Worm (Caenorhabditis elegans) whole organism, L2 larva: ENCODE results near the gene F23D12.4.
A peak's percentile ranks its signal among the peaks of the same experiment; 100 is the strongest.

Source experiments
- C34F6.9 ChIP-seq: fragments of 150-350 bp; optimal IDR thresholded peaks from 2 replicates; lab custom pipeline; 2014; ENCODE audit warnings: missing biosample characterization, missing genetic modification characterization
- F13H6.1 ChIP-seq: sonication (generic microtip); optimal IDR thresholded peaks from 2 replicates; lab custom pipeline; 2016; ENCODE audit warnings: missing genetic modification characterization, missing compliant biosample characterization
- R02D3.7 ChIP-seq: fragments of 150-350 bp; optimal IDR thresholded peaks from 2 replicates; lab custom pipeline; 2014; ENCODE audit warnings: missing biosample characterization, missing genetic modification characterization
- Y55F3AM.14 ChIP-seq: fragments of 200-800 bp; sonication (Bioruptor generic); optimal IDR thresholded peaks from 2 replicates; lab custom pipeline; 2018; ENCODE audit warnings: mild to moderate bottlenecking, missing genetic modification characterization, missing compliant biosample characterization
- ZK546.5 ChIP-seq: sonication (generic microtip); optimal IDR thresholded peaks from 2 replicates; lab custom pipeline; 2017; ENCODE audit warnings: missing biosample characterization, missing genetic modification characterization
- alr-1 ChIP-seq: fragments of 150-350 bp; optimal IDR thresholded peaks from 2 replicates; lab custom pipeline; 2014; ENCODE audit warnings: missing biosample characterization, missing genetic modification characterization
- aly-2 ChIP-seq: fragments of 150-350 bp; optimal IDR thresholded peaks from 2 replicates; lab custom pipeline; 2014; ENCODE audit warnings: missing biosample characterization, missing genetic modification characterization
- ceh-16 ChIP-seq: fragments of 150-350 bp; optimal IDR thresholded peaks from 2 replicates; lab custom pipeline; 2014; ENCODE audit warnings: missing biosample characterization, missing genetic modification characterization
- egl-27 ChIP-seq: sonication (generic microtip); optimal IDR thresholded peaks from 3 replicates; lab custom pipeline; 2017; ENCODE audit warnings: missing biosample characterization, missing genetic modification reagents, missing genetic modification characterization
- elt-3 ChIP-seq: sonication (generic microtip); optimal IDR thresholded peaks from 2 replicates; lab custom pipeline; 2017; ENCODE audit warnings: missing biosample characterization, missing genetic modification characterization
- fos-1 ChIP-seq: fragments of 150-350 bp; optimal IDR thresholded peaks from 2 replicates; lab custom pipeline; 2014; ENCODE audit warnings: missing biosample characterization, missing genetic modification characterization
- gmeb-1 ChIP-seq: fragments of 150-350 bp; optimal IDR thresholded peaks from 2 replicates; lab custom pipeline; 2014; ENCODE audit warnings: missing biosample characterization, missing genetic modification characterization
- lin-11 ChIP-seq: fragments of 150-350 bp; sonication (generic microtip); optimal IDR thresholded peaks from 2 replicates; lab custom pipeline; 2014; ENCODE audit warnings: missing biosample characterization, missing genetic modification characterization, inconsistent platforms, mixed read lengths
- lin-13 ChIP-seq: fragments of 150-350 bp; optimal IDR thresholded peaks from 2 replicates; lab custom pipeline; 2014; ENCODE audit warnings: missing biosample characterization, missing genetic modification reagents, missing genetic modification characterization
- lsy-2 ChIP-seq, 2 experiments: fragments of 150-350 bp in 1 of 2; sonication (generic microtip) in 1 of 2; optimal IDR thresholded peaks; 2 replicates each; lab custom pipeline; 2014 to 2017; ENCODE audit warnings: missing biosample characterization in 2 of 2, missing genetic modification characterization in 2 of 2
- mbf-1 ChIP-seq: sonication (generic microtip); optimal IDR thresholded peaks from 2 replicates; lab custom pipeline; 2017; ENCODE audit warnings: missing biosample characterization, missing genetic modification characterization
- mdl-1 ChIP-seq, 2 experiments: fragments of 150-350 bp in 1 of 2; sonication (generic microtip) in 1 of 2; optimal IDR thresholded peaks; 2 replicates each; lab custom pipeline; 2017; ENCODE audit warnings: missing biosample characterization in 2 of 2, missing genetic modification characterization in 2 of 2
- nhr-10 ChIP-seq: sonication (generic microtip); optimal IDR thresholded peaks from 2 replicates; lab custom pipeline; 2017; ENCODE audit warnings: missing biosample characterization, missing genetic modification characterization
- nhr-11 ChIP-seq: fragments of 150-350 bp; optimal IDR thresholded peaks from 2 replicates; lab custom pipeline; 2014; ENCODE audit warnings: missing biosample characterization, missing genetic modification characterization
- nhr-129 ChIP-seq: fragments of 150-350 bp; optimal IDR thresholded peaks from 2 replicates; lab custom pipeline; 2014; ENCODE audit warnings: missing biosample characterization, missing genetic modification characterization
- nhr-23 ChIP-seq: fragments of 150-350 bp; optimal IDR thresholded peaks from 2 replicates; lab custom pipeline; 2014; ENCODE audit warnings: missing biosample characterization, missing genetic modification reagents, missing genetic modification characterization
- nhr-237 ChIP-seq: fragments of 150-350 bp; optimal IDR thresholded peaks from 2 replicates; lab custom pipeline; 2014; ENCODE audit warnings: missing biosample characterization, missing genetic modification characterization
- nhr-25 ChIP-seq: fragments of 150-350 bp; sonication (generic microtip); optimal IDR thresholded peaks from 3 replicates; lab custom pipeline; 2014; ENCODE audit warnings: missing biosample characterization, missing genetic modification characterization
- peb-1 ChIP-seq: fragments of 150-350 bp; optimal IDR thresholded peaks from 2 replicates; lab custom pipeline; 2014; ENCODE audit warnings: missing biosample characterization, missing genetic modification characterization
- skn-1 ChIP-seq: sonication (generic microtip); optimal IDR thresholded peaks from 2 replicates; lab custom pipeline; 2017; ENCODE audit warnings: missing biosample characterization, missing genetic modification characterization
- sma-3 ChIP-seq: sonication (generic microtip); optimal IDR thresholded peaks from 2 replicates; lab custom pipeline; 2016; ENCODE audit warnings: missing genetic modification reagents, missing genetic modification characterization, missing compliant biosample characterization
- snpc-4 ChIP-seq: fragments of 150-350 bp; optimal IDR thresholded peaks from 2 replicates; lab custom pipeline; 2014; ENCODE audit warnings: missing biosample characterization, missing genetic modification characterization
- unc-55 ChIP-seq: fragments of 150-350 bp; sonication (generic microtip); optimal IDR thresholded peaks from 3 replicates; lab custom pipeline; 2014; ENCODE audit warnings: missing biosample characterization, missing genetic modification reagents, missing genetic modification characterization
- unc-62 ChIP-seq: fragments of 150-350 bp; optimal IDR thresholded peaks from 2 replicates; lab custom pipeline; 2014; ENCODE audit warnings: missing biosample characterization, missing genetic modification reagents, missing genetic modification characterization
- ztf-1 ChIP-seq: fragments of 200-800 bp; sonication (Bioruptor generic); conservative IDR thresholded peaks from 2 replicates; pipeline ENCODE4 v1.3.6; 2022; ENCODE audit warnings: missing genetic modification characterization, missing compliant biosample characterization
- ztf-11 ChIP-seq: sonication (generic microtip); optimal IDR thresholded peaks from 2 replicates; lab custom pipeline; 2017; ENCODE audit warnings: missing biosample characterization, missing genetic modification characterization

F23D12.4 gene

DNA sequence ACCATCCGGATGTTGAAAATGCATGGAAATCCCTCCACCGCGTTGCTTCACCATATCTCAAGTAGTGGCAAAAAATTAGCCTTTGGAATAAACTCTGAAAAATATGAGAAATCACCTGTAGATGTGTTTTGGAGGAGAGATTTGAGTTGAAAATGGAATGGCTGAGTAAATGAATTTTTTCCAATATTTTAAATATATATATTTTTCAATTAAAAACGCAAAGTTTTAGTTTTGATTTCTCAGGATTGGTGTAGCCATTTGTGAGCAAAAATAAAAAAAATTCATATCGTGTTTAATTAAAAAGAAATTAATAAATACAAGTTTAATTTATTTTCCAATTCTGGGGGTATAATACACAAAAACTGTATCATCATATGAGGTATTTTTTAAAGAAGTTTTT, 16.7 kb upstream of the F23D12.4 start, which contains the start of gene F23D12.1:
TSS of gene F23D12.1 (minus strand) at position 101 of the 400 bp plus-strand sequence.
- TF ChIP-seq F13H6.1, result no peak
- no peak for TF ChIP-seq alr-1
- no peak for TF ChIP-seq lsy-2 (tag; optimal IDR thresholded peaks at IDR 0.05; lab: Kevin White, UChicago)
- no peak for TF ChIP-seq Y55F3AM.14 (GFP tag; lab: Kevin White, UChicago)
- TF ChIP-seq egl-27 (tag; lab: Kevin White, UChicago), result no peak
- TF ChIP-seq sma-3, result no peak
- TF ChIP-seq nhr-10, result no peak
- no peak for TF ChIP-seq ZK546.5 (tag; lab: Kevin White, UChicago)
- no peak for TF ChIP-seq unc-55

DNA sequence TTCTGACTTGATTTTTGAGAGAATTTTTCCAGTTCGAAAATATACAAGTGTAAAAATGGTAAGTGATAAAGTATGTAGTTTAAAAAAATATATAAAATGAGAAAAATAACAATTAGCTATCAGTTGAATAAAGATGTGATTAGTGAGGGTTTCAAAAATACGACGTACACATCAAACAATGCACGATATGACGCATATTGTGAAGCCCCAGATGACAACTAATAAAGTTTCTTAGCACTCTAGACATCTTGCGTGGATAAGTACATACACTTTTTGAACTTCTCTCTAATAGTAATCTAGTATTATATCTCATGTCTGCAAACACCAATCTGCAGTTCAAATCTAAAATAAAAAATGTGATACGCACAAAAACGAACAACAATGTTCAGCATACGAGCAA, 14.4 kb upstream of the F23D12.4 start:
- no peak for TF ChIP-seq nhr-10
- no peak for TF ChIP-seq nhr-25 (tag; lab: Kevin White, UChicago)
- no peak for TF ChIP-seq Y55F3AM.14 (GFP tag; lab: Kevin White, UChicago)
- TF ChIP-seq ztf-1 (GFP tag; lab: Robert Waterston, UW), result no peak
- TF ChIP-seq nhr-11 (tag; lab: Kevin White, UChicago), result no peak
- no peak for TF ChIP-seq C34F6.9 (tag; lab: Kevin White, UChicago)

DNA sequence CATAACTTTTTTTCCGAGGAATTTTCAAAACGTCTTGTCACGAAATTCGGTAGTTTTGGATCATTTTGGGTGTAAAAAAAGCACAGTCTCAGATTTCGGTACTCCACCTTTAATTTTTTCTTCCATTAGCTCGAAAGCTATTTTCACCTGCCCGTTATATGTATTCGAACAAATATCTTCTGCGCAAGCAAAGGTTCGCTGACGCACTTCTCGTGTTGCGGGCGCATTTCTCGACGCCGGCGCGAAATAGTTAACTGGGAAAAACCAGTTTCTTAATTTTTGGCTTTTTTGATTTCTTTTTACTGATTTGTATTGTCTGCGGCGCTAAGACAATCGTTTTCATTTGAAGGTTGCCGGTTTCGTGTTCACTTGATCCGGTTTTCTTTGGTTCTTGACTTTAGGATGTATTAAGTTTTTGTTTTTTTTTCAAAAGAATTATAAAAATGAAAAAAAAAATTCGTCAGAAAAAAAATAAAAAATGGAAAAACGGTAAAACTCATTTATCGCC, 9.1 kb upstream of the F23D12.4 start:
- TF ChIP-seq nhr-129 (tag; lab: Kevin White, UChicago) (no peak), C34F6.9 (tag; lab: Kevin White, UChicago) (no peak), mbf-1 (tag; lab: Kevin White, UChicago) (no peak), peb-1 (tag; lab: Kevin White, UChicago) (no peak), unc-55 (no peak), mdl-1 (tag; optimal IDR thresholded peaks at IDR 0.05; lab: Kevin White, UChicago) (no peak), elt-3 (tag; lab: Kevin White, UChicago) (no peak), ZK546.5 (tag; lab: Kevin White, UChicago) (no peak), ceh-16 (tag; lab: Kevin White, UChicago) (no peak), unc-62 (no peak), skn-1 (no peak), R02D3.7 (tag; lab: Kevin White, UChicago) (no peak), ztf-11 (tag; lab: Kevin White, UChicago) (no peak), aly-2 (tag; lab: Kevin White, UChicago) (no peak), lin-11 (no peak)

DNA sequence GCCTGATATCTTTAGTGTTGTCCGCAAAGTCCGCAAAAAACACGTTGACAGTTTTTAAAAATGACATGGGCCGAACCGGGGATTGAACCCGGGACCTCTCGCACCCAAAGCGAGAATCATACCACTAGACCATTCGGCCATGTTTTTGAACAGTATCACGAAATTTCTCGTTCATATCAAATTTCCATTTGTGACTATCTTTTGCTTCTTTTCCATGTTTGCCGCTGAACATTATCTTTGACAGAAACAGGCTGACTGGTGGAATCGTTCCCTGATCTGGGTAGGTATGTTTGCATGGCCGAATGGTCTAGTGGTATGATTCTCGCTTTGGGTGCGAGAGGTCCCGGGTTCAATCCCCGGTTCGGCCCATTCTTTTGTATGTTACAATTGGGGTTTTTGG, 7.0 kb upstream of the F23D12.4 start:
- TF ChIP-seq fos-1 (tag; lab: Kevin White, UChicago) (peak; percentile 25), egl-27 (tag; lab: Kevin White, UChicago) (peak; percentile 2), sma-3 (peak; percentile 42)

DNA sequence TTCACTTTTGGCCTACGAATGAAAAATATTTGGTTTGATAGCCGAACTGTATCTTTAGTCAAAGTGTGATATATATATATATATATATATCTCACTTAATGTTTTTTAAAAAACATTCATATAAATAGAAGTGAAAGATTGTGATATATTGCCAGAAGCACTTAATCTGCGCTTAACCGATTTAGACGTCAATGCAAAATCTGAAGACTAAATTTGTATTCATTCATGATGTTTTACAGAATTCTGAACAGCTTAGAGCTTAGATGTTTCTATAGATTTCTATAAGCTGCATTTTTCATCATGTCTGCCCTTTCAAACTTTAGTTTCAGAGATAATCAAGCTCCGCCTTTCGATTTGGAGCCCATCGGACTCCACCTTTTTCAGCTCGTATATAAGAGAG, 2.5 kb upstream of the F23D12.4 start, which contains the start of gene F23D12.3:
TSS of gene F23D12.3 (plus strand) at position 301 of the 400 bp plus-strand sequence.
- TF ChIP-seq lin-13 (GFP tag; lab: Kevin White, UChicago) (no peak), ztf-1 (GFP tag; lab: Robert Waterston, UW) (no peak)

DNA sequence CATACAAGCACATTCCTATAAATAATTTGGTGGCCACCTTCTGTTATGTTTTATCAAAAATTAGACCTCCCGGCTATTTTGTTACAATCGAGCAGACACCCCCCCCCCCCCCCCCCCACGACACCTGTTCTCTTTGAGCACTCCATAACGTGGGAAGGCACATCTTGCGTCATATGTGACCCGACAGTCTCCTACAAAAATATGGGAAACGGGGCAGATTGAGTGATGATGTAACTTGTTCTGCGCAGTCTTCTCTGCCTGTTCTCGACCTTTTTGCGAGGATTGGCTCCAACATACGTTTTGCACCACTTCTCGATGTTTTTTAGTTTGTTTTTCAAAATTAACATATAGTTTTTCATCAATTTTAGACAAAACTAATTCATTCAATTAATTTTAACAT, 2.7 kb downstream of the F23D12.4 start:
- TF ChIP-seq unc-62 (no peak), skn-1 (no peak), mbf-1 (tag; lab: Kevin White, UChicago) (no peak), nhr-237 (tag; lab: Kevin White, UChicago) (no peak), snpc-4 (no peak), Y55F3AM.14 (GFP tag; lab: Kevin White, UChicago) (no peak), elt-3 (tag; lab: Kevin White, UChicago) (no peak), nhr-23 (tag; lab: Kevin White, UChicago) (no peak), ztf-11 (tag; lab: Kevin White, UChicago) (no peak), fos-1 (tag; lab: Kevin White, UChicago) (no peak), gmeb-1 (no peak)

DNA sequence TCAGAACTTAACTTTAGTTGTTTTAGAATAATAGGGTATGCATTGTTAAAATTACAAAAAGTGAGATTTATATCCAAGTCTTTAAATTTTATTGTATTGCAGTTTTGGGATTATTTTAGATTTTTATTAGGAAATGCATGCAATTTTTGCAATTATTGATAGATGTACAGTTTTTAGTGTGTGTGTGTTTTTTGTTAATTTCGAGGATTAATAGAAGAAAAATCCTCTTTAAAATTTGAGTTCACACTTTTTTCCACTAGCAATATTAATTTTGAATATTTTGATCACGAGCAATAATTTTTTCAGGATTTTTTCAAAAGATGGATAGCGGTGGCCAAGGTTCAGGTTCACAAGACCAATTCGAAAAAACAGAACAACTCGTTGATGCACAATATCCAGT, 3.1 kb downstream of the F23D12.4 start, which contains the start of gene jmjd-3.2:
TSS of gene jmjd-3.2 (plus strand) at position 301 of the 400 bp plus-strand sequence.
- no peak for TF ChIP-seq unc-62
